Worm (Caenorhabditis elegans) whole organism, late embryonic: ENCODE data around the gene rtfo-1.

Experiments used
- F13H6.1 ChIP-seq: sonication (generic microtip); optimal IDR thresholded peaks from 2 replicates; lab custom pipeline; 2016; ENCODE audit warnings: missing genetic modification characterization, missing compliant biosample characterization
- ama-1 ChIP-seq: fragments of 150-350 bp; optimal IDR thresholded peaks from 2 replicates; lab custom pipeline; 2014
- ceh-22 ChIP-seq: sonication (generic microtip); optimal IDR thresholded peaks from 2 replicates; lab custom pipeline; 2017; ENCODE audit warnings: missing biosample characterization, missing genetic modification characterization
- dmd-4 ChIP-seq: sonication (generic microtip); optimal IDR thresholded peaks from 2 replicates; lab custom pipeline; 2016; ENCODE audit warnings: borderline replicate concordance, missing genetic modification characterization, missing compliant biosample characterization
- elt-2 ChIP-seq: sonication (generic microtip); optimal IDR thresholded peaks from 2 replicates; lab custom pipeline; 2016; ENCODE audit warnings: missing genetic modification reagents, missing genetic modification characterization, missing compliant biosample characterization
- pag-3 ChIP-seq: sonication (generic microtip); optimal IDR thresholded peaks from 2 replicates; lab custom pipeline; 2016; ENCODE audit warnings: missing compliant biosample characterization, missing genetic modification characterization, borderline replicate concordance
- pha-4 ChIP-seq: fragments of 150-350 bp; optimal IDR thresholded peaks from 2 replicates; lab custom pipeline; 2018; ENCODE audit warnings: missing biosample characterization, missing genetic modification reagents, missing genetic modification characterization

- TF ChIP-seq pag-3 (tag; lab: Kevin White, UChicago) = no peak
- TF ChIP-seq pha-4 = no peak
- TF ChIP-seq F13H6.1 (tag; lab: Kevin White, UChicago) = no peak
- TF ChIP-seq ama-1 (lab: Kevin White, UChicago) = no peak
- no peak for TF ChIP-seq elt-2 (tag; lab: Kevin White, UChicago)
- TF ChIP-seq dmd-4 (tag; lab: Kevin White, UChicago) = no peak
- TF ChIP-seq ceh-22 (tag; lab: Kevin White, UChicago) = no peak
Measured at ce11 chrV:9630542-9630941, 48.1 kb upstream of the rtfo-1 start.
